Fruit fly (Drosophila melanogaster) whole organism, adult: ENCODE data around the gene CG14414.

Source experiments
- CG1620 ChIP-seq: fragments of 200-800 bp; sonication (Bioruptor generic); optimal IDR thresholded peaks from 2 replicates; lab custom pipeline; 2016; ENCODE audit warnings: missing biosample characterization, missing genetic modification characterization
- CG33017 ChIP-seq: fragments of 200-800 bp; sonication (Bioruptor generic); optimal IDR thresholded peaks from 2 replicates; lab custom pipeline; 2018; ENCODE audit warnings: missing biosample characterization, mild to moderate bottlenecking, missing genetic modification characterization, moderate library complexity
- Crg-1 ChIP-seq: fragments of 200-800 bp; sonication (Bioruptor generic); optimal IDR thresholded peaks from 2 replicates; lab custom pipeline; 2016; ENCODE audit warnings: missing biosample characterization, missing genetic modification characterization
- bab1 ChIP-seq: fragments of 200-800 bp; sonication (Bioruptor generic); optimal IDR thresholded peaks from 3 replicates; lab custom pipeline; 2019; ENCODE audit warnings: missing biosample characterization, mild to moderate bottlenecking, missing genetic modification characterization, moderate library complexity

DNA sequence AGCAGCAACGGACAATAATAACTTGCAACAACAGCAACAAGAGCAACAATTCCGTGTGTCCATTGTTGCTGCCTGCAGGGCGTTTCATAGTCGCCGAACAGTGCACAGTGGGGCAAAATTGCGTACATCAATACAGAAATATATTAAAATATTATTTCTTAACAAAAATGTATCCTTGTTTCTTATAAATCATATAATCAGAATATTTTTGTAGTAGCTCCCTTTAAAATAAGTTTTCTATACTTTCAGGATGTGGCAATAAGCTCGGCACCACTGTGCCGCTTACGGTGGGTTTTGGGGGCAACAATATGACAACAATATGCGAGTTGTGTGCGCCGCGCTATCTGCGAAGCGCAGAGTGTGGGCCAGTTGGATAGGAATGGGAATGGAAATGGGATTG, 31.9 kb downstream of the CG14414 start:
- TF ChIP-seq bab1 (GFP tag; lab: Kevin White, UChicago) (no peak), CG1620 (GFP tag; lab: Kevin White, UChicago) (no peak), Crg-1 (GFP tag; lab: Kevin White, UChicago) (no peak), CG33017 (no peak)
